Worm (Caenorhabditis elegans) whole organism, late embryonic: ENCODE results near the gene srg-22.

Source experiments
- ama-1 ChIP-seq: fragments of 150-350 bp; optimal IDR thresholded peaks from 2 replicates; lab custom pipeline; 2014
- ceh-34 ChIP-seq: sonication (generic microtip); optimal IDR thresholded peaks from 2 replicates; lab custom pipeline; 2016; ENCODE audit warnings: mild to moderate bottlenecking, missing genetic modification characterization, missing compliant biosample characterization
- dmd-4 ChIP-seq: sonication (generic microtip); optimal IDR thresholded peaks from 2 replicates; lab custom pipeline; 2016; ENCODE audit warnings: borderline replicate concordance, missing genetic modification characterization, missing compliant biosample characterization
- hlh-30 ChIP-seq: sonication (generic microtip); optimal IDR thresholded peaks from 2 replicates; lab custom pipeline; 2017; ENCODE audit warnings: antibody characterized with exemption, missing genetic modification characterization, missing compliant biosample characterization; ENCODE audit not compliant: insufficient read depth
- hlh-6 ChIP-seq: sonication (generic microtip); optimal IDR thresholded peaks from 2 replicates; lab custom pipeline; 2016; ENCODE audit warnings: missing genotype, missing genetic modification characterization, missing compliant biosample characterization
- madf-2 ChIP-seq: sonication (generic microtip); optimal IDR thresholded peaks from 2 replicates; lab custom pipeline; 2017; ENCODE audit warnings: missing genetic modification characterization, missing compliant biosample characterization
- pag-3 ChIP-seq: sonication (generic microtip); optimal IDR thresholded peaks from 2 replicates; lab custom pipeline; 2016; ENCODE audit warnings: missing compliant biosample characterization, missing genetic modification characterization, borderline replicate concordance

DNA sequence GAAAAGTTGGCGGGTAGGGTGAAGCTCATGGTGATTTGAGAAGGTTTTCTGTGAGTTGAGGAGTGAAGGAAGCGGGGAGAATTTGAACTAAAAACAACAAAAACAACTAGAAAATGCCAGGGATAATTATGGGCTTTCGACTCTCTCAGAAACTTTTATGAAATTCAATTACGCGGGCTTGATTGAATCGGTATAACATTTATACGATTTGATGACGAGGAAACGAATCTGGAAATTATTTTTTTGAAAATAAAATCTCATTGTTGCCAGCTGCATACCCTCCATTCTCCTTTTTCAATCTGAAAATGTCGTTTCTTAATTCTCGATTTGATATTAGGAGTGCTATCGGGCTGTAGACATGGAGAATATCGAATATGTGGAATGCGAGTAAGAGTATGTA lies 2.0 kb downstream of the srg-22 start, which contains the start of gene srg-21:
- TF ChIP-seq hlh-6 (tag; lab: Kevin White, UChicago), result no peak
- TF ChIP-seq pag-3 (tag; lab: Kevin White, UChicago), result no peak
- no peak for TF ChIP-seq ama-1
- no peak for TF ChIP-seq hlh-30 (tag; lab: Kevin White, UChicago)
- no peak for TF ChIP-seq madf-2 (tag; lab: Kevin White, UChicago)
- no peak for TF ChIP-seq ceh-34 (tag; lab: Kevin White, UChicago)
- no peak for TF ChIP-seq dmd-4
